Fruit fly (Drosophila melanogaster): ENCODE results near the gene Tango14.

Tango14 gene

dm6 chr2L:1118880-1119809 lies 39.3 kb upstream of the Tango14 start (continued):
- TF ChIP-seq CG15011 (GFP tag; optimal IDR thresholded peaks at IDR 0.05), result peak; percentile 50
- peak; percentile 51 for TF ChIP-seq bab2 (GFP tag; optimal IDR thresholded peaks at IDR 0.05)
- TF ChIP-seq CG9817 (tag; optimal IDR thresholded peaks at IDR 0.05), result peak; percentile 68
- TF ChIP-seq NC2α (GFP tag; optimal IDR thresholded peaks at IDR 0.05), result no peak
- TF ChIP-seq Ravus (GFP tag; IDR thresholded peaks at IDR 0.05), result peak; percentile 30; the same call in 1 of the 2 replicates
- peak; percentile 63 for TF ChIP-seq CG32767 (GFP tag; IDR thresholded peaks at IDR 0.05)
- peak; percentile 25; the same call in 1 of the 2 replicates for TF ChIP-seq CG1024 (GFP tag; IDR thresholded peaks at IDR 0.05)
- TF ChIP-seq Adf1 (GFP tag; IDR thresholded peaks at IDR 0.05), result peak; percentile 49; the same call in 1 of the 2 replicates
- TF ChIP-seq az2 (GFP tag; optimal IDR thresholded peaks at IDR 0.05), result peak; percentile 62
- TF ChIP-seq CG16779 (GFP tag; IDR thresholded peaks at IDR 0.05), result peak; percentile 73
- TF ChIP-seq CG4854 (GFP tag; optimal IDR thresholded peaks at IDR 0.05), result peak; percentile 39
- peak; percentile 73 for TF ChIP-seq CG31441 (GFP tag; IDR thresholded peaks at IDR 0.05)
- TF ChIP-seq CG1529 (GFP tag; optimal IDR thresholded peaks at IDR 0.05), result peak; percentile 25
- TF ChIP-seq tin (GFP tag; optimal IDR thresholded peaks at IDR 0.05), result peak; percentile 57
- 0 out of 2 replicates have a peak, but pooled peaks have one; percentile 29 for TF ChIP-seq CG5953 (GFP tag; IDR thresholded peaks at IDR 0.05)
- TF ChIP-seq vvl (GFP tag; IDR thresholded peaks at IDR 0.05), result peak; percentile 83
- TF ChIP-seq CG10366 (GFP tag; IDR thresholded peaks at IDR 0.05), result peak; percentile 76
- TF ChIP-seq CG11723 (GFP tag; optimal IDR thresholded peaks at IDR 0.05), result no peak
- no peak for TF ChIP-seq pros (GFP tag; optimal IDR thresholded peaks at IDR 0.05)
- peak; percentile 76 for TF ChIP-seq CG15269 (tag; optimal IDR thresholded peaks at IDR 0.05)
- peak; percentile 33 for TF ChIP-seq Nf-YB (GFP tag; optimal IDR thresholded peaks at IDR 0.05)
- peak; percentile 77 for TF ChIP-seq Dip3 (GFP tag; optimal IDR thresholded peaks at IDR 0.05)
- TF ChIP-seq Dek (tag; optimal IDR thresholded peaks at IDR 0.05), result peak; percentile 50
- TF ChIP-seq GATAe (GFP tag; conservative IDR thresholded peaks at IDR 0.05), result peak; percentile 85
- TF ChIP-seq sob (GFP tag; IDR thresholded peaks at IDR 0.05), result peak; percentile 77
- peak; percentile 50; the same call in 2 of the 3 replicates for TF ChIP-seq CG34224 (GFP tag; IDR thresholded peaks at IDR 0.05; ENCODE audit: partially characterized antibody)
- TF ChIP-seq pum (GFP tag; optimal IDR thresholded peaks at IDR 0.05), result peak; percentile 37
- TF ChIP-seq Usf (GFP tag; optimal IDR thresholded peaks at IDR 0.05), result peak; percentile 56
- peak; percentile 85 for TF ChIP-seq CG12155 (GFP tag; optimal IDR thresholded peaks at IDR 0.05)
- TF ChIP-seq CG8290 (GFP tag; optimal IDR thresholded peaks at IDR 0.05), result peak; percentile 49
- TF ChIP-seq CG8290 (tag; optimal IDR thresholded peaks at IDR 0.05), result peak in 1 of 2 experiments; percentile 87
- peak; percentile 37; the same call in 2 of the 3 replicates for TF ChIP-seq HLH4C (GFP tag; IDR thresholded peaks at IDR 0.05; ENCODE audit: partially characterized antibody)
- TF ChIP-seq CHES-1-like (GFP tag; optimal IDR thresholded peaks at IDR 0.05), result peak; percentile 82
- peak; percentile 84 for TF ChIP-seq CG9727 (GFP tag; optimal IDR thresholded peaks at IDR 0.05)
- TF ChIP-seq Gug (GFP tag; IDR thresholded peaks at IDR 0.05), result peak; percentile 63; the same call in 2 of the 4 replicates
- peak; percentile 69 for TF ChIP-seq HLH3B (GFP tag; IDR thresholded peaks at IDR 0.05)
- TF ChIP-seq trem (tag; optimal IDR thresholded peaks at IDR 0.05), result no peak
- peak; percentile 24 for TF ChIP-seq cato (GFP tag; optimal IDR thresholded peaks at IDR 0.05; ENCODE audit: borderline replicate concordance)
- TF ChIP-seq gsb (GFP tag; IDR thresholded peaks at IDR 0.05), result peak; percentile 55; the same call in 1 of the 2 replicates
- no peak for TF ChIP-seq hkb (optimal IDR thresholded peaks at IDR 0.05)
- TF ChIP-seq hkb (GFP tag; IDR thresholded peaks at IDR 0.05), result peak; percentile 80
- TF ChIP-seq HLHmδ (GFP tag; optimal IDR thresholded peaks at IDR 0.05), result peak; percentile 33
- peak; percentile 76 for TF ChIP-seq Bteb2 (GFP tag; optimal IDR thresholded peaks at IDR 0.05)
- TF ChIP-seq insv (GFP tag; optimal IDR thresholded peaks at IDR 0.05), result peak in 1 of 2 experiments; percentile 21
- no peak for TF ChIP-seq NK7.1 (GFP tag; optimal IDR thresholded peaks at IDR 0.05)
- no peak for TF ChIP-seq kni (GFP tag; optimal IDR thresholded peaks at IDR 0.05)
- TF ChIP-seq peb (GFP tag; IDR thresholded peaks at IDR 0.05), result peak; percentile 72
- TF ChIP-seq tgo (GFP tag; IDR thresholded peaks at IDR 0.05), result peak; percentile 82
- peak; percentile 77 for TF ChIP-seq CG17361 (GFP tag; IDR thresholded peaks at IDR 0.05)
